Worm (Caenorhabditis elegans) whole organism, L4 larva: ENCODE results near the gene Y17G7B.12.

Source experiments
- D1046.2 ChIP-seq: fragments of 200-800 bp; sonication (Bioruptor generic); IDR thresholded peaks from 2 replicates; pipeline ENCODE4 v1.3.6; 2022; ENCODE audit warnings: missing genetic modification characterization, missing compliant biosample characterization
- F44E2.7 ChIP-seq: fragments of 200-800 bp; sonication (Bioruptor generic); IDR thresholded peaks from 2 replicates; pipeline ENCODE4 v2.1.2; 2022; ENCODE audit warnings: missing genetic modification characterization, missing compliant biosample characterization
- T26A8.4 ChIP-seq: fragments of 200-800 bp; sonication (Bioruptor generic); IDR thresholded peaks from 2 replicates; pipeline ENCODE4 v1.3.6; 2022; ENCODE audit warnings: missing genetic modification characterization, missing compliant biosample characterization
- Y105C5A.15 ChIP-seq: fragments of 200-800 bp; sonication (Bioruptor generic); IDR thresholded peaks from 2 replicates; pipeline ENCODE4 v1.3.6; 2022; ENCODE audit warnings: missing genetic modification characterization, missing compliant biosample characterization
- Y5F2A.4 ChIP-seq: fragments of 200-800 bp; sonication (Bioruptor generic); optimal IDR thresholded peaks from 2 replicates; lab custom pipeline; 2018; ENCODE audit warnings: mild to moderate bottlenecking, missing genetic modification characterization, missing compliant biosample characterization
- ama-1 ChIP-seq: fragments of 150-350 bp; optimal IDR thresholded peaks from 2 replicates; lab custom pipeline; 2014; ENCODE audit warnings: inconsistent platforms, mixed read lengths
- arid-1 ChIP-seq: fragments of 200-800 bp; sonication (Bioruptor generic); conservative IDR thresholded peaks from 2 replicates; pipeline ENCODE4 v1.3.6; 2022; ENCODE audit warnings: missing genetic modification reagents, missing genetic modification characterization, missing compliant biosample characterization
- ceh-44 ChIP-seq: fragments of 200-800 bp; sonication (Bioruptor generic); IDR thresholded peaks from 2 replicates; pipeline ENCODE4 v1.3.6; 2022; ENCODE audit warnings: missing genetic modification reagents, missing genetic modification characterization, missing compliant biosample characterization
- ceh-62 ChIP-seq: sonication (generic microtip); optimal IDR thresholded peaks from 2 replicates; lab custom pipeline; 2017; ENCODE audit warnings: missing biosample characterization, missing genetic modification characterization
- cey-2 ChIP-seq: sonication (generic microtip); optimal IDR thresholded peaks from 3 replicates; lab custom pipeline; 2017; ENCODE audit warnings: missing genetic modification characterization, mild to moderate bottlenecking, missing compliant biosample characterization, antibody characterized with exemption, borderline replicate concordance; ENCODE audit not compliant: insufficient read depth
- daf-16 ChIP-seq, 3 experiments: sonication (generic microtip); optimal IDR thresholded peaks; 2 replicates each; lab custom pipeline; 2016 to 2017; ENCODE audit warnings: missing genetic modification characterization in 3 of 3, missing genetic modification reagents in 3 of 3, mild to moderate bottlenecking in 2 of 3, missing compliant biosample characterization in 2 of 3, missing biosample characterization in 1 of 3, moderate library complexity in 1 of 3
- daf-19 ChIP-seq: fragments of 200-800 bp; sonication (Bioruptor generic); conservative IDR thresholded peaks from 2 replicates; pipeline ENCODE4 v1.3.6; 2022; ENCODE audit warnings: missing genetic modification characterization, missing compliant biosample characterization
- dmd-6 ChIP-seq: fragments of 200-800 bp; sonication (Bioruptor generic); IDR thresholded peaks from 2 replicates; pipeline ENCODE4 v1.3.6; 2022; ENCODE audit warnings: missing genetic modification reagents, missing genetic modification characterization, missing compliant biosample characterization
- duxl-1 ChIP-seq: sonication (generic microtip); optimal IDR thresholded peaks from 2 replicates; lab custom pipeline; 2016; ENCODE audit warnings: mild to moderate bottlenecking, missing genetic modification characterization, moderate library complexity, missing compliant biosample characterization; ENCODE audit not compliant: poor library complexity
- egl-43 ChIP-seq: fragments of 200-800 bp; sonication (Bioruptor generic); IDR thresholded peaks from 2 replicates; pipeline ENCODE4 v1.3.6; 2022; ENCODE audit warnings: missing genetic modification reagents, missing genetic modification characterization, missing compliant biosample characterization
- fkh-10 ChIP-seq: fragments of 150-350 bp; optimal IDR thresholded peaks from 2 replicates; lab custom pipeline; 2014; ENCODE audit warnings: missing biosample characterization, missing genetic modification reagents, missing genetic modification characterization
- fos-1 ChIP-seq: fragments of 150-350 bp; optimal IDR thresholded peaks from 2 replicates; lab custom pipeline; 2014; ENCODE audit warnings: missing biosample characterization, missing genetic modification characterization
- hlh-11 ChIP-seq: fragments of 200-800 bp; sonication (Bioruptor generic); optimal IDR thresholded peaks from 2 replicates; lab custom pipeline; 2018; ENCODE audit warnings: mild to moderate bottlenecking, missing genetic modification characterization, missing compliant biosample characterization
- lin-1 ChIP-seq: fragments of 200-800 bp; sonication (Bioruptor generic); IDR thresholded peaks from 2 replicates; pipeline ENCODE4 v1.3.6; 2022; ENCODE audit warnings: missing genetic modification reagents, missing genetic modification characterization, missing compliant biosample characterization
- lin-15B ChIP-seq: fragments of 150-350 bp; sonication (generic microtip); optimal IDR thresholded peaks from 3 replicates; lab custom pipeline; 2014; ENCODE audit warnings: missing biosample characterization, missing genetic modification characterization
- lin-29 ChIP-seq: fragments of 200-800 bp; sonication (Bioruptor generic); IDR thresholded peaks from 2 replicates; pipeline ENCODE4 v1.3.6; 2022; ENCODE audit warnings: missing genetic modification reagents, missing genetic modification characterization, missing compliant biosample characterization
- lir-3 ChIP-seq: sonication (generic microtip); optimal IDR thresholded peaks from 2 replicates; lab custom pipeline; 2016; ENCODE audit warnings: mild to moderate bottlenecking, missing genetic modification characterization, missing compliant biosample characterization
- lsy-2 ChIP-seq, 2 experiments: fragments of 150-350 bp in 1 of 2; sonication (generic microtip) in 1 of 2; optimal IDR thresholded peaks; 2 replicates each; lab custom pipeline; 2014 to 2017; ENCODE audit warnings: missing biosample characterization in 2 of 2, missing genetic modification characterization in 2 of 2
- mdt-29 ChIP-seq: fragments of 200-800 bp; sonication (Bioruptor generic); IDR thresholded peaks from 2 replicates; pipeline ENCODE4 v1.3.6; 2022; ENCODE audit warnings: missing genetic modification reagents, missing genetic modification characterization, missing compliant biosample characterization
- mxl-3 ChIP-seq: fragments of 200-800 bp; sonication (Bioruptor generic); optimal IDR thresholded peaks from 2 replicates; lab custom pipeline; 2018; ENCODE audit warnings: mild to moderate bottlenecking, missing genetic modification characterization, missing compliant biosample characterization
- nhr-11 ChIP-seq: fragments of 150-350 bp; optimal IDR thresholded peaks from 2 replicates; lab custom pipeline; 2014; ENCODE audit warnings: missing biosample characterization, missing genetic modification characterization
- nhr-111 ChIP-seq: fragments of 200-800 bp; sonication (Bioruptor generic); optimal IDR thresholded peaks from 2 replicates; lab custom pipeline; 2018; ENCODE audit warnings: mild to moderate bottlenecking, missing genetic modification characterization, missing compliant biosample characterization
- nhr-28 ChIP-seq: fragments of 150-350 bp; optimal IDR thresholded peaks from 2 replicates; lab custom pipeline; 2014; ENCODE audit warnings: missing biosample characterization, missing genetic modification characterization
- nhr-41 ChIP-seq: fragments of 200-800 bp; sonication (Bioruptor generic); IDR thresholded peaks from 2 replicates; pipeline ENCODE4 v1.3.6; 2022; ENCODE audit warnings: missing genetic modification reagents, missing genetic modification characterization, missing compliant biosample characterization
- nhr-42 ChIP-seq: fragments of 200-800 bp; sonication (Bioruptor generic); IDR thresholded peaks from 2 replicates; pipeline ENCODE4 v1.3.6; 2022; ENCODE audit warnings: missing genetic modification characterization, missing compliant biosample characterization
- nhr-48 ChIP-seq: sonication (generic microtip); optimal IDR thresholded peaks from 2 replicates; lab custom pipeline; 2016; ENCODE audit warnings: mild to moderate bottlenecking, missing genetic modification characterization, missing compliant biosample characterization
- nhr-6 ChIP-seq: fragments of 150-350 bp; optimal IDR thresholded peaks from 2 replicates; lab custom pipeline; 2014; ENCODE audit warnings: missing biosample characterization, missing genetic modification characterization
- nhr-76 ChIP-seq: fragments of 150-350 bp; optimal IDR thresholded peaks from 2 replicates; lab custom pipeline; 2014; ENCODE audit warnings: missing biosample characterization, missing genetic modification characterization
- nhr-77 ChIP-seq: fragments of 150-350 bp; optimal IDR thresholded peaks from 2 replicates; lab custom pipeline; 2014; ENCODE audit warnings: missing biosample characterization, missing genetic modification characterization
- pha-4 ChIP-seq, 2 experiments: fragments of 150-350 bp in 1 of 2; fragments of 200-800 bp in 1 of 2; sonication (Bioruptor generic) in 1 of 2; IDR thresholded peaks in 1 of 2; optimal IDR thresholded peaks in 1 of 2; 2 replicates each; pipeline versions ENCODE4 v1.3.6 to Lab custom; 2014 to 2022; ENCODE audit warnings: missing genetic modification characterization in 2 of 2, missing genetic modification reagents in 2 of 2, missing biosample characterization in 1 of 2, missing compliant biosample characterization in 1 of 2
- php-3 ChIP-seq: fragments of 200-800 bp; sonication (Bioruptor generic); IDR thresholded peaks from 2 replicates; pipeline ENCODE4 v1.3.6; 2022; ENCODE audit warnings: missing genetic modification reagents, missing genetic modification characterization, missing compliant biosample characterization
- pqm-1 ChIP-seq: sonication (generic microtip); optimal IDR thresholded peaks from 2 replicates; lab custom pipeline; 2017; ENCODE audit warnings: missing biosample characterization, missing genetic modification characterization
- rbr-2 ChIP-seq: sonication (generic microtip); optimal IDR thresholded peaks from 2 replicates; lab custom pipeline; 2016; ENCODE audit warnings: missing genotype, missing genetic modification characterization, missing compliant biosample characterization
- saeg-2 ChIP-seq: fragments of 200-800 bp; sonication (Bioruptor generic); IDR thresholded peaks from 2 replicates; pipeline ENCODE4 v1.3.6; 2022; ENCODE audit warnings: missing genetic modification reagents, missing genetic modification characterization, missing compliant biosample characterization
- sdz-12 ChIP-seq: fragments of 200-800 bp; sonication (Bioruptor generic); optimal IDR thresholded peaks from 2 replicates; lab custom pipeline; 2018; ENCODE audit warnings: mild to moderate bottlenecking, missing genetic modification characterization, missing compliant biosample characterization
- skn-1 ChIP-seq: fragments of 150-350 bp; optimal IDR thresholded peaks from 2 replicates; lab custom pipeline; 2014; ENCODE audit warnings: missing biosample characterization, missing genetic modification characterization
- snpc-4 ChIP-seq: fragments of 150-350 bp; optimal IDR thresholded peaks from 2 replicates; lab custom pipeline; 2014; ENCODE audit warnings: missing biosample characterization, missing genetic modification characterization
- spr-1 ChIP-seq: sonication (generic microtip); optimal IDR thresholded peaks from 2 replicates; lab custom pipeline; 2016; ENCODE audit warnings: mild to moderate bottlenecking, missing genetic modification characterization, missing compliant biosample characterization
- spr-3 ChIP-seq: fragments of 200-800 bp; sonication (Bioruptor generic); optimal IDR thresholded peaks from 2 replicates; lab custom pipeline; 2018; ENCODE audit warnings: mild to moderate bottlenecking, missing genetic modification characterization, missing compliant biosample characterization
- unc-62 ChIP-seq, 3 experiments: fragments of 150-350 bp in 1 of 3; sonication (generic microtip); optimal IDR thresholded peaks in 2 of 3; peaks in 1 of 3; 1 replicate in 1 of 3; 2 replicates in 2 of 3; lab custom pipeline; 2014 to 2017; ENCODE audit warnings: missing biosample characterization in 3 of 3, missing genetic modification characterization in 3 of 3, missing genetic modification reagents in 3 of 3, missing genotype in 1 of 3
- zfp-3 ChIP-seq: fragments of 200-800 bp; sonication (Bioruptor generic); conservative IDR thresholded peaks from 2 replicates; pipeline ENCODE4 v1.3.6; 2022; ENCODE audit warnings: missing genetic modification reagents, missing genetic modification characterization, missing compliant biosample characterization
- zip-11 ChIP-seq: fragments of 200-800 bp; sonication (Bioruptor generic); IDR thresholded peaks from 2 replicates; pipeline ENCODE4 v1.3.6; 2022; ENCODE audit warnings: missing genetic modification characterization, missing compliant biosample characterization
- zip-2 ChIP-seq: fragments of 150-350 bp; optimal IDR thresholded peaks from 2 replicates; lab custom pipeline; 2014; ENCODE audit warnings: missing biosample characterization, missing genetic modification characterization
- ztf-7 ChIP-seq: fragments of 150-350 bp; optimal IDR thresholded peaks from 2 replicates; lab custom pipeline; 2014; ENCODE audit warnings: missing biosample characterization, missing genetic modification characterization

Gene Y17G7B.12

DNA sequence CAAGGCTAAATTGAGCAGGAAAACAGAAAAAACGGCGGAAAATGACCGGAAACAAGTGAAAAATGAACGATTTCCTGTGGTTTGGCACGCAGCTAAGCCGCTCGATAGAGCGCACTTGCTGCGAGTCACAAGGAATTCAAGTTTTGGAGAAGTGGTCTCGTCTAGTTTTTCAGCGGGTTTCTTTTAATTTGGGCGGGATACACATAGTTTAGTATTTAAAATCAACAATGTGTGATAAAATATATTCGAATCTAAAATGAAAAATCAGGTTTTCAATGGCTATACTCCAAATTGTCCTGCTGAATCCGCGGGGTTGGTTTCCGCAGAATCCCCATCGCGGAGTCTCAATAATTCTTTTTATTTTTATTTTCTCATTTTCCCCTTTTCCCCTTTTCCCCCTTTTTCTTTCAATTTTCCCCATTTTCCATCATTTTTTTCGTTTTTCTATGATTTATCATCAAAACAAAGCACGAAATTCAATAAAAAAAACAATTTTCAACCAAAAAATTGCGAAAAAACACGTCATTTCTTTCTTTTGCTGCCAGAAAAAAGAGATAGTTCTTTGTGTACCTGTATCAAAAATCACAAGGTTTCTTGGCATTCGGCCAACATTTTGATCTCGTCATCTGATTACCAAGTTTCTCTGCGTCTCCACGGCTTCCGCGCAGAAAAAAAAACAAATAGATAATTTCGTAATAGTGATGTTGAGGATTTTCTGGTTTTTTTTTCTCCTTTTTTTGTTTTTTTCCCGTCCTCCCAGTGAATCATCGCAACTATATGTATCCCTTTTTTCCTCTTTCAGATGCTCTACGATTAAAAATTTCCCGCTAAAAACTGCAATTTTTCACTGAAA, 18.7 kb downstream of the Y17G7B.12 start, which contains the start of gene ippk-1 (continued):
- TF ChIP-seq zip-11 (GFP tag; lab: Robert Waterston, UW), result no peak
- 0 out of 2 replicates have a peak, but pooled peaks have one; percentile 28 for TF ChIP-seq egl-43 (GFP tag; lab: Robert Waterston, UW)
- no peak for TF ChIP-seq cey-2 (tag; lab: Kevin White, UChicago)
- TF ChIP-seq lin-1 (GFP tag; lab: Robert Waterston, UW), result peak; percentile 79
- no peak for TF ChIP-seq nhr-111 (GFP tag; lab: Kevin White, UChicago)
- TF ChIP-seq duxl-1, result no peak
- TF ChIP-seq unc-62 (GFP tag; optimal IDR thresholded peaks at IDR 0.05 in 1 of 2; lab: Kevin White, UChicago), result peak in 1 of 2 experiments; percentile 56
- no peak for TF ChIP-seq unc-62 (tag; optimal IDR thresholded peaks at IDR 0.05; lab: Kevin White, UChicago)
- no peak for TF ChIP-seq zfp-3 (GFP tag; lab: Robert Waterston, UW)
- TF ChIP-seq D1046.2 (GFP tag; lab: Robert Waterston, UW), result no peak
- no peak for TF ChIP-seq nhr-6
- TF ChIP-seq arid-1 (GFP tag; lab: Robert Waterston, UW), result no peak
- peak in 1 of 2 experiments; percentile 65 for TF ChIP-seq lsy-2 (tag; optimal IDR thresholded peaks at IDR 0.05; lab: Kevin White, UChicago)
- no peak for TF ChIP-seq spr-3 (GFP tag; lab: Kevin White, UChicago)
- no peak for TF ChIP-seq Y105C5A.15 (GFP tag; lab: Robert Waterston, UW)
- peak; percentile 83 for TF ChIP-seq dmd-6
- no peak for TF ChIP-seq F44E2.7 (GFP tag; lab: Robert Waterston, UW)
- peak; percentile 12 for TF ChIP-seq pqm-1 (tag; lab: Kevin White, UChicago)
- 0 out of 2 replicates have a peak, but pooled peaks have one; percentile 43 for TF ChIP-seq pha-4 (GFP tag; IDR thresholded peaks at IDR 0.05; lab: Robert Waterston, UW)
- TF ChIP-seq pha-4 (tag; optimal IDR thresholded peaks at IDR 0.05; lab: Kevin White, UChicago), result no peak
- peak; percentile 64 for TF ChIP-seq hlh-11 (tag; lab: Kevin White, UChicago)
- no peak for TF ChIP-seq lin-15B (tag; lab: Kevin White, UChicago)
- TF ChIP-seq ama-1 (lab: Kevin White, UChicago), result no peak
- TF ChIP-seq rbr-2 (tag; lab: Kevin White, UChicago), result peak; percentile 38
- TF ChIP-seq ztf-7 (tag; lab: Kevin White, UChicago), result no peak
- no peak for TF ChIP-seq snpc-4 (tag; lab: Kevin White, UChicago)
- peak; percentile 83 for TF ChIP-seq fkh-10
- no peak for TF ChIP-seq nhr-11 (tag; lab: Kevin White, UChicago)
- TF ChIP-seq lin-29, result no peak; the same call in 1 of the 2 replicates
- peak; percentile 32 for TF ChIP-seq nhr-48 (tag; lab: Kevin White, UChicago)
- no peak for TF ChIP-seq Y5F2A.4 (GFP tag; lab: Kevin White, UChicago)
- peak; percentile 71 for TF ChIP-seq nhr-28 (tag; lab: Kevin White, UChicago)
- TF ChIP-seq nhr-41 (GFP tag; lab: Robert Waterston, UW), result no peak
- TF ChIP-seq nhr-77 (tag; lab: Kevin White, UChicago), result no peak
- TF ChIP-seq mxl-3, result no peak
- TF ChIP-seq fos-1 (tag; lab: Kevin White, UChicago), result no peak
- no peak for TF ChIP-seq T26A8.4 (GFP tag; lab: Robert Waterston, UW)
- TF ChIP-seq php-3, result no peak
- no peak for TF ChIP-seq zip-2 (tag; lab: Kevin White, UChicago)
- no peak for TF ChIP-seq daf-16 (GFP tag; optimal IDR thresholded peaks at IDR 0.05; lab: Kevin White, UChicago)
- TF ChIP-seq daf-16 (tag; optimal IDR thresholded peaks at IDR 0.05; lab: Kevin White, UChicago), result no peak
- TF ChIP-seq nhr-76, result peak; percentile 27
- no peak for TF ChIP-seq lir-3 (tag; lab: Kevin White, UChicago)
- no peak for TF ChIP-seq ceh-44 (GFP tag; lab: Robert Waterston, UW)
- no peak for TF ChIP-seq mdt-29 (GFP tag; lab: Robert Waterston, UW)
- no peak for TF ChIP-seq sdz-12 (GFP tag; lab: Kevin White, UChicago)
- TF ChIP-seq skn-1 (tag; lab: Kevin White, UChicago), result no peak
- no peak for TF ChIP-seq spr-1 (tag; lab: Kevin White, UChicago)
- TF ChIP-seq daf-19, result no peak
- no peak for TF ChIP-seq saeg-2
- no peak for TF ChIP-seq nhr-42
- TF ChIP-seq ceh-62 (tag; lab: Kevin White, UChicago), result no peak
